Fruit fly (Drosophila melanogaster): ENCODE results near the gene CG31954.

The CG31954 gene

dm6 chr2L:3469869-3470268 is 40.0 kb downstream of the CG31954 start, which contains the start of the genes Pif1 and CG31776 (continued):
- no peak for TF ChIP-seq dimm (GFP tag; IDR thresholded peaks at IDR 0.05)
- TF ChIP-seq sens-2 (GFP tag; IDR thresholded peaks at IDR 0.05), result no peak
- TF ChIP-seq cas (GFP tag; IDR thresholded peaks at IDR 0.05), result no peak
- TF ChIP-seq Gug (GFP tag; IDR thresholded peaks at IDR 0.05), result no peak
- TF ChIP-seq Sox100B (GFP tag; optimal IDR thresholded peaks at IDR 0.05), result no peak
- TF ChIP-seq CG16779 (GFP tag; IDR thresholded peaks at IDR 0.05), result no peak
- no peak for TF ChIP-seq CG10565 (GFP tag; optimal IDR thresholded peaks at IDR 0.05)
- TF ChIP-seq CoRest (tag; optimal IDR thresholded peaks at IDR 0.05), result no peak
- TF ChIP-seq ci (GFP tag; IDR thresholded peaks at IDR 0.05), result no peak
- TF ChIP-seq Hmr (GFP tag; optimal IDR thresholded peaks at IDR 0.05), result no peak
- TF ChIP-seq Nf-YB (GFP tag; optimal IDR thresholded peaks at IDR 0.05), result no peak
- TF ChIP-seq NfI (GFP tag; optimal IDR thresholded peaks at IDR 0.05), result no peak
- no peak for TF ChIP-seq ap (GFP tag; IDR thresholded peaks at IDR 0.05)
- no peak for TF ChIP-seq CG6765 (GFP tag; optimal IDR thresholded peaks at IDR 0.05)
- peak; percentile 88 for TF ChIP-seq CG17186 (GFP tag; optimal IDR thresholded peaks at IDR 0.05)
- TF ChIP-seq CG10321 (GFP tag; IDR thresholded peaks at IDR 0.05), result no peak
- no peak for TF ChIP-seq H15 (GFP tag; IDR thresholded peaks at IDR 0.05)
- TF ChIP-seq CG3995 (GFP tag; optimal IDR thresholded peaks at IDR 0.05), result peak; percentile 78
- TF ChIP-seq oc (tag; optimal IDR thresholded peaks at IDR 0.05), result no peak
- TF ChIP-seq Asciz (GFP tag; optimal IDR thresholded peaks at IDR 0.05), result no peak
- TF ChIP-seq Hr39 (optimal IDR thresholded peaks at IDR 0.05), result no peak
- no peak for TF ChIP-seq CG4730 (GFP tag; IDR thresholded peaks at IDR 0.05)
- no peak for TF ChIP-seq ewg (GFP tag; optimal IDR thresholded peaks at IDR 0.05)
- no peak for TF ChIP-seq CG11696 (GFP tag; IDR thresholded peaks at IDR 0.05)
- TF ChIP-seq CG2889 (GFP tag; IDR thresholded peaks at IDR 0.05), result no peak
- no peak for TF ChIP-seq pb (GFP tag; optimal IDR thresholded peaks at IDR 0.05)
- no peak for TF ChIP-seq tap (tag; optimal IDR thresholded peaks at IDR 0.05)
- no peak for TF ChIP-seq Chrac-16 (GFP tag; optimal IDR thresholded peaks at IDR 0.05)
- TF ChIP-seq CG34224 (GFP tag; IDR thresholded peaks at IDR 0.05; ENCODE audit: partially characterized antibody), result peak; percentile 95
- TF ChIP-seq zfh1 (GFP tag; IDR thresholded peaks at IDR 0.05), result no peak
- no peak for TF ChIP-seq Vsx1 (GFP tag; optimal IDR thresholded peaks at IDR 0.05)
- no peak for TF ChIP-seq CG8089 (GFP tag; optimal IDR thresholded peaks at IDR 0.05)
- no peak for TF ChIP-seq CG8924 (tag; optimal IDR thresholded peaks at IDR 0.05)
- no peak for TF ChIP-seq dmrt11E (tag; optimal IDR thresholded peaks at IDR 0.05)
- TF ChIP-seq D (optimal IDR thresholded peaks at IDR 0.05), result no peak
- TF ChIP-seq D (GFP tag; optimal IDR thresholded peaks at IDR 0.05), result no peak
- TF ChIP-seq schlank (tag; optimal IDR thresholded peaks at IDR 0.05), result no peak
- TF ChIP-seq CG2116 (GFP tag; optimal IDR thresholded peaks at IDR 0.05), result peak; percentile 93
- no peak for TF ChIP-seq gem (tag; optimal IDR thresholded peaks at IDR 0.05)
- TF ChIP-seq fu2 (GFP tag; optimal IDR thresholded peaks at IDR 0.05), result no peak
- TF ChIP-seq CG10147 (GFP tag; optimal IDR thresholded peaks at IDR 0.05), result no peak
- no peak for TF ChIP-seq dati (GFP tag; IDR thresholded peaks at IDR 0.05)
- no peak for TF ChIP-seq CG17612 (GFP tag; IDR thresholded peaks at IDR 0.05)
- TF ChIP-seq sisA (GFP tag; IDR thresholded peaks at IDR 0.05), result no peak
- TF ChIP-seq al (GFP tag; IDR thresholded peaks at IDR 0.05), result no peak
- TF ChIP-seq lilli (GFP tag; optimal IDR thresholded peaks at IDR 0.05), result no peak
- TF ChIP-seq CG30020 (tag; optimal IDR thresholded peaks at IDR 0.05), result peak; percentile 24
- TF ChIP-seq CG11504 (tag; optimal IDR thresholded peaks at IDR 0.05), result no peak
- TF ChIP-seq BEAF-32 (GFP tag; optimal IDR thresholded peaks at IDR 0.05), result peak; percentile 92
- TF ChIP-seq abd-A (tag; optimal IDR thresholded peaks at IDR 0.05), result no peak
- TF ChIP-seq CG12299 (tag; optimal IDR thresholded peaks at IDR 0.05), result no peak
- TF ChIP-seq CG8388 (GFP tag; optimal IDR thresholded peaks at IDR 0.05), result no peak
- TF ChIP-seq CG10274 (GFP tag; optimal IDR thresholded peaks at IDR 0.05), result no peak
